Worm (Caenorhabditis elegans) whole organism, mixed stage, embryonic: ENCODE data around the gene M05D6.1.

Source experiments
- elt-3 ChIP-seq: fragments of 150-350 bp; optimal IDR thresholded peaks from 2 replicates; lab custom pipeline; 2014; ENCODE audit warnings: missing biosample characterization, missing genetic modification characterization
- hlh-1 ChIP-seq: fragments of 150-350 bp; optimal IDR thresholded peaks from 2 replicates; lab custom pipeline; 2014; ENCODE audit warnings: missing biosample characterization, missing genetic modification reagents, missing genetic modification characterization
- lsy-2 ChIP-seq: fragments of 150-350 bp; optimal IDR thresholded peaks from 2 replicates; lab custom pipeline; 2014; ENCODE audit warnings: missing biosample characterization, missing genetic modification characterization
- nhr-2 ChIP-seq: fragments of 150-350 bp; optimal IDR thresholded peaks from 2 replicates; lab custom pipeline; 2014; ENCODE audit warnings: missing biosample characterization, missing genetic modification characterization
- nhr-237 ChIP-seq: fragments of 150-350 bp; optimal IDR thresholded peaks from 2 replicates; lab custom pipeline; 2014; ENCODE audit warnings: missing biosample characterization, missing genetic modification characterization
- unc-39 ChIP-seq: fragments of 150-350 bp; optimal IDR thresholded peaks from 2 replicates; lab custom pipeline; 2014; ENCODE audit warnings: missing biosample characterization, missing genetic modification characterization
- ztf-11 ChIP-seq: fragments of 150-350 bp; optimal IDR thresholded peaks from 2 replicates; lab custom pipeline; 2014; ENCODE audit warnings: missing biosample characterization, missing genetic modification characterization

ce11 chrII:8466874-8467273 is 8.3 kb downstream of the M05D6.1 start, which contains the start of gene F22B5.10:
- TF ChIP-seq lsy-2 (tag; lab: Kevin White, UChicago): no peak
- no peak for TF ChIP-seq ztf-11 (tag; lab: Kevin White, UChicago)
- TF ChIP-seq hlh-1 (tag; lab: Kevin White, UChicago): no peak
- TF ChIP-seq elt-3 (tag; lab: Kevin White, UChicago): no peak
- no peak for TF ChIP-seq nhr-2
- TF ChIP-seq nhr-237 (tag; lab: Kevin White, UChicago): no peak
- TF ChIP-seq unc-39 (tag; lab: Kevin White, UChicago): no peak
